Fruit fly (Drosophila melanogaster) whole organism, prepupa: ENCODE data around the gene CG2816.

Experiments used
- CG11762 ChIP-seq: fragments of 200-800 bp; sonication (Bioruptor generic); optimal IDR thresholded peaks from 3 replicates; lab custom pipeline; 2016; ENCODE audit warnings: missing biosample characterization, missing genetic modification characterization; ENCODE audit not compliant: insufficient read depth
- Hr39 ChIP-seq: fragments of 200-800 bp; sonication (Bioruptor generic); optimal IDR thresholded peaks from 2 replicates; lab custom pipeline; 2016; ENCODE audit warnings: missing biosample characterization, missing genetic modification characterization
- Sox15 ChIP-seq: fragments of 200-800 bp; sonication (Bioruptor generic); optimal IDR thresholded peaks from 3 replicates; lab custom pipeline; 2016; ENCODE audit warnings: missing biosample characterization, missing genetic modification characterization
- cyc ChIP-seq: fragments of 200-800 bp; sonication (Bioruptor generic); optimal IDR thresholded peaks from 3 replicates; lab custom pipeline; 2016; ENCODE audit warnings: missing biosample characterization, missing genetic modification characterization

dm6 chr2L:3693082-3693481 is 10.4 kb upstream of the CG2816 start, which contains the start of gene CG3513:
- TF ChIP-seq cyc (GFP tag; lab: Kevin White, UChicago), result no peak
- TF ChIP-seq Sox15 (GFP tag; lab: Kevin White, UChicago), result no peak
- TF ChIP-seq Hr39, result no peak
- no peak for TF ChIP-seq CG11762
